Fruit fly (Drosophila melanogaster) whole organism, embryonic: ENCODE data around the gene wisp.

Source experiments
- Adf1 ChIP-seq: fragments of 200-800 bp; sonication (Bioruptor generic); IDR thresholded peaks from 2 replicates; pipeline ENCODE4 v1.3.6; 2022; ENCODE audit warnings: missing biosample characterization, missing genetic modification characterization
- Atf-2 ChIP-seq: fragments of 200-800 bp; sonication (Bioruptor generic); optimal IDR thresholded peaks from 2 replicates; lab custom pipeline; 2016; ENCODE audit warnings: missing biosample characterization, missing genetic modification characterization
- Atf6 ChIP-seq: fragments of 200-800 bp; sonication (Bioruptor generic); IDR thresholded peaks from 2 replicates; pipeline ENCODE4 v1.3.6; 2022; ENCODE audit warnings: missing biosample characterization, missing genetic modification characterization
- Awh ChIP-seq: fragments of 200-800 bp; sonication (Bioruptor generic); IDR thresholded peaks from 2 replicates; pipeline ENCODE4, ENCODE4 v1.3.6; 2022; ENCODE audit warnings: missing biosample characterization, missing genetic modification characterization
- Blimp-1 ChIP-seq: fragments of 200-800 bp; sonication (Bioruptor generic); optimal IDR thresholded peaks from 3 replicates; lab custom pipeline; 2018; ENCODE audit warnings: missing biosample characterization, missing genetic modification characterization, mild to moderate bottlenecking, moderate library complexity, missing genetic modification reagents
- CG10147 ChIP-seq: fragments of 200-800 bp; sonication (Bioruptor generic); optimal IDR thresholded peaks from 2 replicates; lab custom pipeline; 2019; ENCODE audit warnings: missing biosample characterization, mild to moderate bottlenecking, missing genetic modification characterization, moderate library complexity
- CG11456 ChIP-seq: fragments of 200-800 bp; sonication (Bioruptor generic); IDR thresholded peaks from 3 replicates; pipeline ENCODE4 v1.3.6; 2022; ENCODE audit warnings: missing biosample characterization, missing genetic modification characterization
- CG11695 ChIP-seq: fragments of 200-800 bp; sonication (Bioruptor generic); IDR thresholded peaks from 3 replicates; pipeline ENCODE4 v1.3.6; 2022; ENCODE audit warnings: missing biosample characterization, missing genetic modification characterization
- CG12071 ChIP-seq: fragments of 200-800 bp; sonication (Bioruptor generic); optimal IDR thresholded peaks from 3 replicates; lab custom pipeline; 2018; ENCODE audit warnings: missing biosample characterization, mild to moderate bottlenecking, missing genetic modification characterization
- CG12744 ChIP-seq: fragments of 200-800 bp; sonication (Bioruptor generic); optimal IDR thresholded peaks from 2 replicates; lab custom pipeline; 2016; ENCODE audit warnings: missing biosample characterization, missing genetic modification characterization
- CG13123 ChIP-seq: fragments of 200-800 bp; sonication (Bioruptor generic); optimal IDR thresholded peaks from 2 replicates; lab custom pipeline; 2016; ENCODE audit warnings: missing biosample characterization, missing genetic modification characterization
- CG14860 ChIP-seq: fragments of 200-800 bp; sonication (Bioruptor generic); IDR thresholded peaks from 3 replicates; pipeline ENCODE4 v1.3.6; 2022; ENCODE audit warnings: missing biosample characterization, missing genetic modification characterization; ENCODE audit not compliant: partially characterized antibody
- CG15269 ChIP-seq: fragments of 200-800 bp; sonication (Bioruptor generic); optimal IDR thresholded peaks from 2 replicates; lab custom pipeline; 2018; ENCODE audit warnings: missing biosample characterization, mild to moderate bottlenecking, missing genetic modification characterization, moderate library complexity
- CG15514 ChIP-seq: fragments of 200-800 bp; sonication (Bioruptor generic); optimal IDR thresholded peaks from 3 replicates; lab custom pipeline; 2017; ENCODE audit warnings: missing biosample characterization, missing genetic modification characterization, mild to moderate bottlenecking, moderate library complexity, missing genetic modification reagents
- CG2199 ChIP-seq: fragments of 200-800 bp; sonication (Bioruptor generic); IDR thresholded peaks from 3 replicates; pipeline ENCODE4 v1.3.6; 2022; ENCODE audit warnings: missing biosample characterization, missing genetic modification characterization
- CG2889 ChIP-seq: fragments of 200-800 bp; sonication (Bioruptor generic); IDR thresholded peaks from 3 replicates; pipeline ENCODE4 v1.3.6; 2022; ENCODE audit warnings: missing biosample characterization, missing genetic modification characterization
- CG31224 ChIP-seq: fragments of 200-800 bp; sonication (Bioruptor generic); IDR thresholded peaks from 2 replicates; pipeline ENCODE4 v1.3.6; 2022; ENCODE audit warnings: missing biosample characterization, missing genetic modification characterization
- CG5180 ChIP-seq: fragments of 200-800 bp; sonication (Bioruptor generic); optimal IDR thresholded peaks from 3 replicates; lab custom pipeline; 2017; ENCODE audit warnings: missing biosample characterization, missing genetic modification characterization, mild to moderate bottlenecking, moderate library complexity, missing genetic modification reagents
- CG6175 ChIP-seq: fragments of 200-800 bp; sonication (Bioruptor generic); IDR thresholded peaks from 3 replicates; pipeline ENCODE4 v1.3.6; 2022; ENCODE audit warnings: missing biosample characterization, missing genetic modification characterization
- CG8765 ChIP-seq: fragments of 200-800 bp; sonication (Bioruptor generic); IDR thresholded peaks from 2 replicates; pipeline ENCODE4 v1.3.6; 2022; ENCODE audit warnings: missing biosample characterization, missing genetic modification characterization
- Chrac-16 ChIP-seq: fragments of 200-800 bp; sonication (Bioruptor generic); optimal IDR thresholded peaks from 3 replicates; lab custom pipeline; 2016; ENCODE audit warnings: missing biosample characterization, missing genetic modification characterization
- CoRest ChIP-seq: fragments of 200-800 bp; sonication (Bioruptor generic); optimal IDR thresholded peaks from 3 replicates; lab custom pipeline; 2018; ENCODE audit warnings: missing biosample characterization, mild to moderate bottlenecking, missing genetic modification characterization, moderate library complexity
- Dbx ChIP-seq: fragments of 200-800 bp; sonication (Bioruptor generic); IDR thresholded peaks from 3 replicates; pipeline ENCODE4 v1.3.6; 2022; ENCODE audit warnings: missing biosample characterization, missing genetic modification characterization
- Dek ChIP-seq: fragments of 200-800 bp; sonication (Bioruptor generic); optimal IDR thresholded peaks from 3 replicates; lab custom pipeline; 2019; ENCODE audit warnings: missing biosample characterization, mild to moderate bottlenecking, missing genetic modification characterization, moderate library complexity
- E2f1 ChIP-seq: fragments of 200-800 bp; sonication (Bioruptor generic); IDR thresholded peaks from 2 replicates; pipeline ENCODE4 v1.3.6; 2022; ENCODE audit warnings: missing biosample characterization, missing genetic modification characterization
- Fer3 ChIP-seq: fragments of 200-800 bp; sonication (Bioruptor generic); optimal IDR thresholded peaks from 2 replicates; lab custom pipeline; 2018; ENCODE audit warnings: missing biosample characterization, mild to moderate bottlenecking, missing genetic modification characterization, moderate library complexity
- H2.0 ChIP-seq: fragments of 200-800 bp; sonication (Bioruptor generic); IDR thresholded peaks from 2 replicates; pipeline ENCODE4 v1.3.6; 2022; ENCODE audit warnings: missing biosample characterization, missing genetic modification characterization
- Nf-YB ChIP-seq: fragments of 200-800 bp; sonication (Bioruptor generic); optimal IDR thresholded peaks from 3 replicates; lab custom pipeline; 2019; ENCODE audit warnings: missing biosample characterization, mild to moderate bottlenecking, missing genetic modification characterization, moderate library complexity
- Opbp ChIP-seq: fragments of 200-800 bp; sonication (Bioruptor generic); IDR thresholded peaks from 3 replicates; pipeline ENCODE4 v1.3.6; 2022; ENCODE audit warnings: missing biosample characterization, missing genetic modification characterization; ENCODE audit not compliant: partially characterized antibody
- Pdp1 ChIP-seq, 2 experiments: fragments of 200-800 bp; sonication (Bioruptor generic); optimal IDR thresholded peaks; 3 replicates each; lab custom pipeline; 2016; ENCODE audit warnings: missing biosample characterization in 2 of 2, missing genetic modification characterization in 2 of 2, mild to moderate bottlenecking in 1 of 2, moderate library complexity in 1 of 2
- Poxn ChIP-seq: fragments of 200-800 bp; sonication (Bioruptor generic); IDR thresholded peaks from 2 replicates; pipeline ENCODE4 v1.3.6; 2022; ENCODE audit warnings: missing biosample characterization, missing genetic modification characterization
- Stat92E ChIP-seq, 3 experiments: fragments of >200 bp in 2 of 3; fragments of 200-800 bp in 1 of 3; sonication (Bioruptor generic) in 1 of 3; optimal IDR thresholded peaks; 2 replicates each; lab custom pipeline; 2017 to 2019; ENCODE audit warnings: missing biosample characterization in 3 of 3, missing genetic modification characterization in 3 of 3, mild to moderate bottlenecking in 1 of 3, moderate library complexity in 1 of 3
- ara ChIP-seq: fragments of 200-800 bp; sonication (Bioruptor generic); IDR thresholded peaks from 2 replicates; pipeline ENCODE4 v1.3.6; 2022; ENCODE audit warnings: missing biosample characterization, missing genetic modification characterization
- ci ChIP-seq: fragments of 200-800 bp; sonication (Bioruptor generic); IDR thresholded peaks from 3 replicates; pipeline ENCODE4 v1.3.6; 2022; ENCODE audit warnings: missing biosample characterization, missing genetic modification characterization
- croc ChIP-seq: fragments of 200-800 bp; sonication (Bioruptor generic); conservative IDR thresholded peaks from 3 replicates; pipeline ENCODE4 v1.3.6; 2022; ENCODE audit warnings: missing biosample characterization, missing genetic modification characterization
- dimm ChIP-seq: fragments of 200-800 bp; sonication (Bioruptor generic); IDR thresholded peaks from 2 replicates; pipeline ENCODE4 v1.3.6; 2022; ENCODE audit warnings: missing biosample characterization, missing genetic modification characterization
- dysf ChIP-seq: fragments of 200-800 bp; sonication (Bioruptor generic); IDR thresholded peaks from 3 replicates; pipeline ENCODE4 v1.3.6; 2022; ENCODE audit warnings: missing biosample characterization, missing genetic modification characterization
- en ChIP-seq: fragments of 200-800 bp; sonication (Bioruptor generic); optimal IDR thresholded peaks from 2 replicates; lab custom pipeline; 2016; ENCODE audit warnings: missing biosample characterization, missing genetic modification characterization
- esg ChIP-seq: fragments of 200-800 bp; sonication (Bioruptor generic); conservative IDR thresholded peaks from 2 replicates; pipeline ENCODE4 v1.3.6; 2022; ENCODE audit warnings: missing biosample characterization, missing genetic modification characterization
- exex ChIP-seq: fragments of 200-800 bp; sonication (Bioruptor generic); optimal IDR thresholded peaks from 4 replicates; lab custom pipeline; 2018; ENCODE audit warnings: missing biosample characterization, mild to moderate bottlenecking, missing genetic modification characterization, moderate library complexity
- fd3F ChIP-seq: fragments of 200-800 bp; sonication (Bioruptor generic); optimal IDR thresholded peaks from 2 replicates; lab custom pipeline; 2018; ENCODE audit warnings: missing biosample characterization, mild to moderate bottlenecking, missing genetic modification characterization, moderate library complexity
- gsb ChIP-seq: fragments of 200-800 bp; sonication (Bioruptor generic); IDR thresholded peaks from 2 replicates; pipeline ENCODE4 v1.3.6; 2022; ENCODE audit warnings: missing biosample characterization, missing genetic modification characterization
- ken ChIP-seq: fragments of 200-800 bp; sonication (Bioruptor generic); IDR thresholded peaks from 3 replicates; pipeline ENCODE4 v1.3.6; 2022; ENCODE audit warnings: missing biosample characterization, missing genetic modification characterization
- nmo ChIP-seq: fragments of 200-800 bp; sonication (Bioruptor generic); optimal IDR thresholded peaks from 2 replicates; lab custom pipeline; 2018; ENCODE audit warnings: missing biosample characterization, mild to moderate bottlenecking, missing genetic modification characterization, moderate library complexity
- sd ChIP-seq: fragments of 200-800 bp; sonication (Bioruptor generic); optimal IDR thresholded peaks from 3 replicates; lab custom pipeline; 2018; ENCODE audit warnings: missing biosample characterization, mild to moderate bottlenecking, missing genetic modification characterization, moderate library complexity
- sisA ChIP-seq: fragments of 200-800 bp; sonication (Bioruptor generic); IDR thresholded peaks from 2 replicates; pipeline ENCODE4 v1.3.6; 2022; ENCODE audit warnings: missing biosample characterization, missing genetic modification characterization
- stc ChIP-seq: fragments of 200-800 bp; sonication (Bioruptor generic); IDR thresholded peaks from 2 replicates; pipeline ENCODE4 v1.3.6; 2022; ENCODE audit warnings: missing biosample characterization, missing genetic modification characterization
- tap ChIP-seq: fragments of 200-800 bp; optimal IDR thresholded peaks from 3 replicates; lab custom pipeline; 2019; ENCODE audit warnings: missing biosample characterization, mild to moderate bottlenecking, missing genetic modification characterization, moderate library complexity
- zfh1 ChIP-seq: fragments of 200-800 bp; sonication (Bioruptor generic); IDR thresholded peaks from 3 replicates; pipeline ENCODE4 v1.3.6; 2022; ENCODE audit warnings: missing biosample characterization, missing genetic modification characterization
- zfh2 ChIP-seq: fragments of 200-800 bp; sonication (Bioruptor generic); optimal IDR thresholded peaks from 2 replicates; lab custom pipeline; 2016; ENCODE audit warnings: missing biosample characterization, missing genetic modification characterization

wisp gene

dm6 chrX:11925213-11925612, 31.5 kb downstream of the wisp start (continued):
- TF ChIP-seq Awh (GFP tag; lab: Robert Waterston, UW) (peak; percentile 65; the same call in 1 of the 2 replicates), Dek (tag; lab: Kevin White, UChicago) (peak; percentile 32), zfh2 (GFP tag; lab: Kevin White, UChicago) (peak; percentile 14), CoRest (tag; lab: Kevin White, UChicago) (peak; percentile 41), sd (tag; lab: Kevin White, UChicago) (no peak), Chrac-16 (no peak), CG12071 (GFP tag; lab: Kevin White, UChicago) (peak; percentile 66), Opbp (GFP tag; lab: Robert Waterston, UW) (no peak), esg (GFP tag; lab: Robert Waterston, UW) (peak; percentile 50), dysf (GFP tag; lab: Robert Waterston, UW) (peak; percentile 83), CG6175 (GFP tag; lab: Robert Waterston, UW) (0 out of 3 replicates have a peak, but pooled peaks have one; percentile 20), nmo (GFP tag; lab: Kevin White, UChicago) (peak; percentile 48), Adf1 (GFP tag; lab: Robert Waterston, UW) (peak; percentile 33; the same call in 1 of the 2 replicates), CG8765 (GFP tag; lab: Robert Waterston, UW) (peak; percentile 27; the same call in 1 of the 2 replicates), CG2199 (no peak), H2.0 (peak; percentile 75), CG15514 (GFP tag; lab: Kevin White, UChicago) (peak; percentile 19), Stat92E (GFP tag; optimal IDR thresholded peaks at IDR 0.05; lab: Kevin White, UChicago) (no peak), ara (GFP tag; lab: Robert Waterston, UW) (peak; percentile 51; the same call in 1 of the 2 replicates), exex (tag; lab: Kevin White, UChicago) (peak; percentile 6), Nf-YB (GFP tag; lab: Kevin White, UChicago) (no peak), croc (GFP tag; lab: Robert Waterston, UW) (0 out of 3 replicates have a peak, but pooled peaks have one; percentile 20), gsb (GFP tag; lab: Robert Waterston, UW) (peak; percentile 67), sisA (peak; percentile 24; the same call in 1 of the 2 replicates), ci (peak; percentile 76; the same call in 2 of the 3 replicates), Dbx (peak; percentile 56; the same call in 2 of the 3 replicates), CG31224 (peak; percentile 58), CG5180 (no peak), CG13123 (no peak), en (GFP tag; lab: Kevin White, UChicago) (no peak), Fer3 (peak; percentile 59), CG2889 (GFP tag; lab: Robert Waterston, UW) (peak; percentile 75; the same call in 2 of the 3 replicates), Blimp-1 (GFP tag; lab: Kevin White, UChicago) (peak; percentile 41), CG15269 (tag; lab: Kevin White, UChicago) (peak; percentile 46), CG12744 (no peak), Pdp1 (GFP tag; optimal IDR thresholded peaks at IDR 0.05; lab: Kevin White, UChicago) (peak in 1 of 2 experiments; percentile 12), Atf6 (GFP tag; lab: Robert Waterston, UW) (peak; percentile 73), fd3F (peak; percentile 14), E2f1 (GFP tag; lab: Robert Waterston, UW) (peak; percentile 54), tap (tag; lab: Kevin White, UChicago) (peak; percentile 22), Poxn (GFP tag; lab: Robert Waterston, UW) (0 out of 2 replicates have a peak, but pooled peaks have one; percentile 37), CG11695 (GFP tag; lab: Robert Waterston, UW) (peak; percentile 66), CG11456 (GFP tag; lab: Robert Waterston, UW) (peak; percentile 82), stc (GFP tag; lab: Robert Waterston, UW) (peak; percentile 74), CG14860 (no peak), Atf-2 (GFP tag; lab: Kevin White, UChicago) (no peak), zfh1 (GFP tag; lab: Robert Waterston, UW) (peak; percentile 61; the same call in 1 of the 3 replicates), ken (GFP tag; lab: Robert Waterston, UW) (peak; percentile 70; the same call in 2 of the 3 replicates), CG10147 (GFP tag; lab: Kevin White, UChicago) (peak; percentile 30), dimm (GFP tag; lab: Robert Waterston, UW) (peak; percentile 43; the same call in 1 of the 2 replicates)
